Fruit fly (Drosophila melanogaster) whole organism, adult: ENCODE results near the gene CheB38c.

Source experiments
- CG11617 ChIP-seq: fragments of 200-800 bp; sonication (Bioruptor generic); optimal IDR thresholded peaks from 2 replicates; lab custom pipeline; 2017; ENCODE audit warnings: mild to moderate bottlenecking, missing biosample characterization, missing genetic modification reagents, missing genetic modification characterization
- CG12768 ChIP-seq: fragments of 200-800 bp; sonication (Bioruptor generic); optimal IDR thresholded peaks from 2 replicates; lab custom pipeline; 2017; ENCODE audit warnings: missing biosample characterization, missing genetic modification characterization, mild to moderate bottlenecking, moderate library complexity, missing genetic modification reagents
- CG14711 ChIP-seq: fragments of 200-800 bp; sonication (Bioruptor generic); optimal IDR thresholded peaks from 2 replicates; lab custom pipeline; 2018; ENCODE audit warnings: missing biosample characterization, mild to moderate bottlenecking, missing genetic modification characterization, moderate library complexity
- CG1620 ChIP-seq: fragments of 200-800 bp; sonication (Bioruptor generic); optimal IDR thresholded peaks from 2 replicates; lab custom pipeline; 2016; ENCODE audit warnings: missing biosample characterization, missing genetic modification characterization
- CG33017 ChIP-seq: fragments of 200-800 bp; sonication (Bioruptor generic); optimal IDR thresholded peaks from 2 replicates; lab custom pipeline; 2018; ENCODE audit warnings: missing biosample characterization, mild to moderate bottlenecking, missing genetic modification characterization, moderate library complexity
- CG5204 ChIP-seq: fragments of 200-800 bp; sonication (Bioruptor generic); optimal IDR thresholded peaks from 2 replicates; lab custom pipeline; 2016; ENCODE audit warnings: missing biosample characterization, missing genetic modification characterization
- CG7045 ChIP-seq: fragments of 200-800 bp; sonication (Bioruptor generic); optimal IDR thresholded peaks from 2 replicates; lab custom pipeline; 2017; ENCODE audit warnings: missing biosample characterization, mild to moderate bottlenecking, missing genetic modification characterization
- CG7101 ChIP-seq: fragments of 200-800 bp; sonication (Bioruptor generic); optimal IDR thresholded peaks from 2 replicates; lab custom pipeline; 2018; ENCODE audit warnings: missing biosample characterization, mild to moderate bottlenecking, missing genetic modification characterization, moderate library complexity
- Clk ChIP-seq: fragments of 200-800 bp; sonication (Bioruptor generic); optimal IDR thresholded peaks from 2 replicates; lab custom pipeline; 2017; ENCODE audit warnings: missing biosample characterization, missing genetic modification characterization
- Hr96 ChIP-seq: fragments of 200-800 bp; sonication (Bioruptor generic); optimal IDR thresholded peaks from 2 replicates; lab custom pipeline; 2016; ENCODE audit warnings: missing biosample characterization, missing genetic modification characterization
- Mnt ChIP-seq: fragments of 200-800 bp; sonication (Bioruptor generic); optimal IDR thresholded peaks from 2 replicates; lab custom pipeline; 2016; ENCODE audit warnings: missing biosample characterization, mild to moderate bottlenecking, missing genetic modification characterization
- bab1 ChIP-seq: fragments of 200-800 bp; sonication (Bioruptor generic); optimal IDR thresholded peaks from 3 replicates; lab custom pipeline; 2019; ENCODE audit warnings: missing biosample characterization, mild to moderate bottlenecking, missing genetic modification characterization, moderate library complexity
- cic ChIP-seq: fragments of 200-800 bp; sonication (Bioruptor generic); optimal IDR thresholded peaks from 2 replicates; lab custom pipeline; 2017; ENCODE audit warnings: missing biosample characterization, mild to moderate bottlenecking, missing genetic modification characterization, moderate library complexity
- cnc ChIP-seq, 2 experiments: fragments of >200 bp; optimal IDR thresholded peaks; 2 replicates each; lab custom pipeline; 2017
- kay ChIP-seq: fragments of 200-800 bp; sonication (Bioruptor generic); peaks from one replicate; lab custom pipeline; 2016; ENCODE audit warnings: missing biosample characterization, missing genetic modification characterization, borderline replicate concordance
- ovo ChIP-seq: fragments of 200-800 bp; sonication (Bioruptor generic); optimal IDR thresholded peaks from 2 replicates; lab custom pipeline; 2016; ENCODE audit warnings: missing biosample characterization, missing genetic modification characterization
- pad ChIP-seq: fragments of 200-800 bp; sonication (Bioruptor generic); optimal IDR thresholded peaks from 3 replicates; lab custom pipeline; 2017; ENCODE audit warnings: missing biosample characterization, missing genetic modification characterization, mild to moderate bottlenecking, moderate library complexity, missing genetic modification reagents
- tj ChIP-seq: fragments of 200-800 bp; sonication (Bioruptor generic); optimal IDR thresholded peaks from 3 replicates; lab custom pipeline; 2017; ENCODE audit warnings: missing biosample characterization, mild to moderate bottlenecking, missing genetic modification characterization, moderate library complexity
- toe ChIP-seq: fragments of 200-800 bp; sonication (Bioruptor generic); optimal IDR thresholded peaks from 2 replicates; lab custom pipeline; 2016; ENCODE audit warnings: missing biosample characterization, missing genetic modification characterization

The CheB38c gene

DNA sequence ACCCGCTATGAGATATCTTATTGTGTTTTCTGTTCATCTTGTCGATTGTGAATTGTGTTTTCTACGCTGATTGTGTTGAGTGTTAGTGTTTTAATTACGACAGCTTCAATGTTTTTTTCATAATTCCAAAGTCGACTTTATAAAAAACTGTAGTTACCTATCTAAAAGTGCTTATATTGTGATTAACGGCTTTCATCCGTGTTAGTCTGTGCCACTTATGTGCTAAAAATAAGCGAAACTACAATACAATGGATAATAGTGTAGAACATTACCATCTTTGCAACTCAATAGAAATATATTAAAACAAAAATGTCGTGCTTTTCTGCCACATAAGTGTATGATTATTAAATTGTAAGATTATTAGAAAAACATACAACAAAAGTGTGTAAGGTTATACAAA is 4.5 kb downstream of the CheB38c start, which contains the start of gene CG33322:
CG33322 (minus strand) TSS at position 101 of the 400 bp plus-strand sequence.
- TF ChIP-seq CG11617 (no peak), CG33017 (no peak), pad (GFP tag; lab: Kevin White, UChicago) (no peak), kay (no peak), CG1620 (GFP tag; lab: Kevin White, UChicago) (no peak)

DNA sequence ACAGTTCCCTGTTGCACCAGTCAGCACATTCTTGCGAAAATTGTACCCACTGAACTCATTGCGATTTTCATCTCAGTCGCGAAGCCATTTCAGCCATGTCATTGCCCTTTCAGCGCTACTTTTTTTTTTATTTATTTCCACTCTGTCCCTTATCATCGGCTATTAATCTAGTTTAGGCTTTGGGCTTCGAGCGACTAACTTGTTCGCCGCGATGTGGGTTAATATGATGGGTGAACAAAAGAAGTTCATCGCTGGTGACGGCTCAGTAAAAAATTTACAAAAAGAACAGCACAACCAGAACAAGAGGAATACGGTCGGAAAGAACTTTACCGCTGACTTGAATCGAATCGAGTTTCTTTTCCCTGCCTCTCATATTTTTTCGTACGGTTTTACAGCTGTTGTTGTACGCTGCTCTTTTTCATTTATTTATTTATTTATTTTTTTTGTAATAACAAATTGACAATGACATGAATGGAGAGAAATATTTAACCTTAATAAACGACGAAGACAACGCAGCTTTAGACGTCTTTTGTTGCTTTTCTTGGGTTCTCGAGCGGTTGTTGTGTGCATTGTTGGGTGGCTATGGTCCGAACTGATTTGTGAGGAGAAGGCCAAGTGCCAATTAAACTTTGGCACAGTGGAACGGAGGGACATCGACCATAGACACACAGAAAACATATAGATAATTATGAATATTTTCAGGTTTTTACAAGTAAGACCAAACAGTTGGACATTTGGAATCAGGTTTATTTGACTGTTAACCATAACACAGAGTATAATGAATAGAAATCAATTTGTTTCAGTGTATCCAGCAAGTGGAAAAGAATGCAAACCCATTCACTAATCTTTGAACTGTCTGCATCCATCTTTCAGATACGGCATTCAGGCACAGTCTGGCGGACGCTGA is 8.1 kb downstream of the CheB38c start:
- no peak for TF ChIP-seq CG12768
- peak; percentile 37 for TF ChIP-seq tj (GFP tag; lab: Kevin White, UChicago)
- peak; percentile 27 for TF ChIP-seq kay

DNA sequence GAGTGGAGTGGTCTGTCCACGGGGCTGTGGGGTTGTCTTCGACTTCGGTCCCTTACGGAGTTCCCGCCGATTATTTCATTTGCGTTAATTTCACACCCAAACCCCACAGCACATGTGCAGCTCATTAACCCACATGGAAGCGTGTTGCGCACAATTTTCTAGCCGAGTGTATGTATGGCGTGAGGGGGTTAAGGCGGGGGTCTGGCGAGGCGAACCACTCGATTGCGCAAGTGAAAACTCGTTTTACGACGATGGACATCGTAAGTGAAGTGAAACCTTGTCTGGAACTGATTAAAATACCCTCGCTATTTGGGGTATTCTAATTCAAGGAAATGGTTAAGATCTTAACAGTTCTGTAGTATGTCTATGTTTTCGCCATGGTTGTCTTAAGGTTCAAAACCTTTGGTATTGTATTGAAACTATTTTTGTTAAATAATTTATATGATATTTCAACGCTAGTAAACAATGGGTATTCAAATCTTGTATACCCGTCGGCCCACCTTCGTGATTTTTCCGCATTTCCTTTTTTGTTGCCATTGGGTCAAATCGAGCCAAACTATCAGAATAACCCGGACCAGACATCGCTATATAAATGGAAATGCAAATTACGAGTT is 9.5 kb downstream of the CheB38c start:
- TF ChIP-seq CG14711 (tag; lab: Kevin White, UChicago) (no peak), cnc (optimal IDR thresholded peaks at IDR 0.05; lab: Kevin White, UChicago) (no peak), bab1 (no peak), CG12768 (no peak), toe (no peak), Hr96 (no peak), CG11617 (no peak), CG33017 (peak; percentile 6), CG7101 (tag; lab: Kevin White, UChicago) (no peak), Mnt (GFP tag; lab: Kevin White, UChicago) (peak; percentile 13)

DNA sequence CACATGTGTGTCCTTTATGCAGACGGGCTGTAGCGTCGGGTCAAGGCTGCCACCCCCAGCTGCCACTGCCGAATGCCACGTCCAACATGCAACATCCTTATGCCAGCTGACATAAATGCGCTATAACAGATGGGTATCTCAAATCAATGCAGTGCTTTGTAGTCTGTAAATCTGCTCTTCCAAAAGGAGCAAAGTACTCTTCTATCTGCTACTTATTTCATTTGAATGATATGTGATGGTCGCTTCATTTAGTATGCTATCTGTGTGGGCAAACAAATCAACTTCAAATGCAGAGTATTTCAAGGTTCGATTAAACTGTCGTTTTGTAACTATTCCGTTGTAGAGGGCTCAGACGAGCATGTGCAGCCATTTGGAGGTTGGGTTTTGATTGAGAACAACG is 11.4 kb downstream of the CheB38c start:
- TF ChIP-seq CG5204 (GFP tag; lab: Kevin White, UChicago) (no peak), Mnt (GFP tag; lab: Kevin White, UChicago) (no peak), CG12768 (peak; percentile 80), bab1 (no peak), Clk (GFP tag; lab: Kevin White, UChicago) (no peak), CG14711 (tag; lab: Kevin White, UChicago) (peak; percentile 55), CG33017 (peak; percentile 33), CG7045 (GFP tag; lab: Kevin White, UChicago) (no peak), Hr96 (no peak), toe (no peak), pad (GFP tag; lab: Kevin White, UChicago) (no peak), CG7101 (tag; lab: Kevin White, UChicago) (peak; percentile 22)

DNA sequence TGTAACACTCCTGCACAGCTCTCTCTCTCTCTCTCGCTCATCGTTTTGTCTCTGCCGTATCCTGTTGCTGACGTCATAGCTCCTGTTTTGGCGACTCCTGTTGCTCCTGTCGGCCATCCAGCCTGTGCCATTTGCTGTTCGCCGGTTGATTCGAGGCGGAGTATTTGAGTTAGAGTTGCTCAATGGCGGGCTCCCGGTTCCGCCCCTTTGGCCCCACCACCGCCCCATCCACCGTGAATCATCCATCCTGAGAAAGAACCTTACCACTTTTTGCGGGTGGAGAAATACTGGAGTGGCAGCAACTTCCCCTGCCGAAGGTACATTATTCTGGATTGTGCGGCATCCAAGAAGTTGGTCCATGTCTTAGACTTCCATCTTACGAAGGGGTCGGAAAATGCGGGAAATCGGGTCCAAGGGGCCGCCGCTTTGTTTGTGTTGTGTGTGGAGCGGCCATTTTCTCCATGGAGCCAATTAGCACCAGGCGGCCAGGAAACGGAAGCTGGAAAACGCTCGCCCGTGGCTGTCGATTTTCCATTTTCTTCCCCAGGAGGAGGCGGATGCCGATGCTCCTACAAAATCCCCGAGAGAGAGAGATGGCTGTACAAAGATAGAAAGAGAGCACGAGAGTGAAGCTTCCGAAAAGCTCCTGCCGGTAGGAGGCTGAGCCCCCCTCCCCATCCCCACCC is 12.0 kb downstream of the CheB38c start:
- TF ChIP-seq toe (no peak), ovo (no peak), pad (GFP tag; lab: Kevin White, UChicago) (peak; percentile 81), CG11617 (no peak), Clk (GFP tag; lab: Kevin White, UChicago) (peak; percentile 5), CG7101 (tag; lab: Kevin White, UChicago) (no peak)

DNA sequence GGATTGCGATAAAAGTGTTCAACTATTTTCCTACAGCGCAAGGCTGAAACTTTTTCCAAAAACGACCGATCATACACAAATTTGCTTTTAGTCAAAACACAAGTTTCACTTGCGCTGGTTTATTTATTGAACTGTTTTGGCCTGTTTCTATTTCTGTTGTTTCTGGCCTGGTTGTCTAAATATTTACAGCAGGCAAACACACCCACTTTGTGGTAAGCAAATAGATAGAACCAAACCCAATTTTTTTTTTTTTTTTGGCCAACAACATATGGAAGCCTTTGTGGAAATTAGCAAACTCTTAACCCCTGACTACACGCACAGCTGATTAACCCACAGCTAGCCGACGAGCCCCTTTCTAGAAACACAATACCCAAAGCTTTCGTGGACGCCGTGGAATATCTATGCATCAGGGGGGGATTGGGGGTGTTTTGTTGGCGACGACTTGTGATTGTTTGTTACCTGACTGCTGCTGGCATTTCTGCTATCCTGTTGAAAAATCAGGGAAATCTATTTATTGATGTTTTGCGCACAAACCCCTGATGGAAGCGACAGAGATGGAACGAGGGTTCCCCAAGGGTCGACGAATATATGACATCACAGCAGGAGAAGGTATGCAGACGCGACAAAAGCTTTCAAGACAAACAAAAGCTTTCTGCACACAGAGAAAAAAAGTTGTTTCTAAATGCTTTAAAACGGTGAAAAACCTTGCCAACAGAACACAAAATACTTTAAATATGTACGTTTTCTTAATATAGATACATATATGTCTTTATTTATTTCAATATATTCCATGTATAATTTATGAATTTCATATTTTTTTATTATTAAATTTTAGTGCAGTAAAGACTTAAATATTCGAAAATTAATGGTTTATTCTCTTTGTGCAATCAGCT is 12.8 kb downstream of the CheB38c start:
- peak; percentile 13 for TF ChIP-seq CG7101 (tag; lab: Kevin White, UChicago)
- TF ChIP-seq CG33017, result peak; percentile 58
- TF ChIP-seq pad (GFP tag; lab: Kevin White, UChicago), result peak; percentile 24
- TF ChIP-seq tj (GFP tag; lab: Kevin White, UChicago), result no peak
- peak; percentile 33 for TF ChIP-seq CG7045 (GFP tag; lab: Kevin White, UChicago)

DNA sequence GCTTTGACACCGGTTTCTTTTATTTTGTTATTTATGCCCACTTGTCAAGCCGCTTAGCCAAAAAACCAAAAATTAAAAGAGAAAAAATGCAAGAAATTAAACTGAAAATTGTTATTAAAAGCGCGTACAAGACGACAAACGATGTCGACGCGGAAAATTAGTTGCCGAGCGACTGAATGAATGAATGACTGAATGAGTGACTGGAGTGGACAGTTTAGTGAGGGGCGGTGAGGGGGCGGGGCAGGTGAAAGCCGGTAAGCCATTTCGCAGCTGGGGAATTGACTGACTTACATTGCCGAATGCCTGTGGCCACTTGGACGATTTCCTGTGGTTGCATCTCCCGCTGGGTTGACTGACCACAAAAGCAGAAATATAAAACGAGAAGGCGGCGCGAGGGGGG is 14.0 kb downstream of the CheB38c start:
- TF ChIP-seq cic (GFP tag; lab: Kevin White, UChicago) (no peak), CG14711 (tag; lab: Kevin White, UChicago) (no peak), CG7045 (GFP tag; lab: Kevin White, UChicago) (no peak)
